Worm (Caenorhabditis elegans) whole organism, L1 larva: Measurements from ENCODE around the gene ZK131.11.

Experiments used
- aha-1 ChIP-seq: fragments of 150-350 bp; optimal IDR thresholded peaks from 2 replicates; lab custom pipeline; 2014; ENCODE audit warnings: missing biosample characterization, missing genetic modification characterization
- aly-2 ChIP-seq: fragments of 150-350 bp; optimal IDR thresholded peaks from 2 replicates; lab custom pipeline; 2014; ENCODE audit warnings: missing biosample characterization, missing genetic modification characterization
- ama-1 ChIP-seq: fragments of 150-350 bp; optimal IDR thresholded peaks from 2 replicates; lab custom pipeline; 2014
- ceh-63 ChIP-seq: fragments of 200-800 bp; sonication (Bioruptor generic); optimal IDR thresholded peaks from 2 replicates; lab custom pipeline; 2018; ENCODE audit warnings: mild to moderate bottlenecking, missing genetic modification characterization, missing compliant biosample characterization
- ceh-8 ChIP-seq: fragments of 200-800 bp; sonication (Bioruptor generic); optimal IDR thresholded peaks from 2 replicates; lab custom pipeline; 2018; ENCODE audit warnings: mild to moderate bottlenecking, missing genetic modification characterization, moderate library complexity, missing compliant biosample characterization
- ceh-82 ChIP-seq, 3 experiments: fragments of 150-350 bp in 1 of 3; sonication (generic microtip) in 2 of 3; optimal IDR thresholded peaks; 2 replicates each; lab custom pipeline; 2014 to 2017; ENCODE audit warnings: missing biosample characterization in 3 of 3, missing genetic modification characterization in 3 of 3
- ceh-88 ChIP-seq: fragments of 200-800 bp; sonication (Bioruptor generic); IDR thresholded peaks from 2 replicates; pipeline ENCODE4 v1.3.6; 2022; ENCODE audit warnings: missing genetic modification characterization, missing compliant biosample characterization
- ces-1 ChIP-seq: fragments of 150-350 bp; optimal IDR thresholded peaks from 2 replicates; lab custom pipeline; 2014; ENCODE audit warnings: missing biosample characterization, missing genetic modification reagents, missing genetic modification characterization
- dsc-1 ChIP-seq: sonication (generic microtip); optimal IDR thresholded peaks from 2 replicates; lab custom pipeline; 2016; ENCODE audit warnings: mild to moderate bottlenecking, missing genetic modification characterization, missing compliant biosample characterization
- efl-1 ChIP-seq, 4 experiments: fragments of 150-350 bp; optimal IDR thresholded peaks in 3 of 4; peaks in 1 of 4; 1 replicate in 1 of 4; 2 replicates in 3 of 4; lab custom pipeline; 2014; ENCODE audit warnings: missing biosample characterization in 2 of 4, missing genetic modification characterization in 2 of 4, missing genetic modification reagents in 2 of 4
- efl-3 ChIP-seq: fragments of 200-800 bp; sonication (Bioruptor generic); optimal IDR thresholded peaks from 2 replicates; lab custom pipeline; 2018; ENCODE audit warnings: mild to moderate bottlenecking, missing genetic modification characterization, missing compliant biosample characterization
- elt-3 ChIP-seq, 6 experiments: fragments of 150-350 bp in 1 of 6; sonication (generic microtip); optimal IDR thresholded peaks; 2 replicates each; lab custom pipeline; 2017 to 2018; ENCODE audit warnings: missing biosample characterization in 6 of 6, missing genetic modification characterization in 6 of 6, inconsistent platforms in 1 of 6
- ets-5 ChIP-seq: fragments of 200-800 bp; sonication (Bioruptor generic); IDR thresholded peaks from 2 replicates; pipeline ENCODE4 v1.3.6; 2022; ENCODE audit warnings: missing genetic modification characterization, missing compliant biosample characterization
- fkh-10 ChIP-seq: sonication (generic microtip); optimal IDR thresholded peaks from 2 replicates; lab custom pipeline; 2017; ENCODE audit warnings: missing biosample characterization, missing genetic modification reagents, missing genetic modification characterization
- fos-1 ChIP-seq: fragments of 150-350 bp; optimal IDR thresholded peaks from 2 replicates; lab custom pipeline; 2014; ENCODE audit warnings: missing biosample characterization, missing genetic modification characterization
- hpl-2 ChIP-seq: fragments of 150-350 bp; optimal IDR thresholded peaks from 2 replicates; lab custom pipeline; 2014; ENCODE audit warnings: missing biosample characterization, missing genetic modification reagents, missing genetic modification characterization
- lin-14 ChIP-seq: fragments of 200-800 bp; sonication (Bioruptor generic); optimal IDR thresholded peaks from 2 replicates; lab custom pipeline; 2018; ENCODE audit warnings: mild to moderate bottlenecking, missing genetic modification characterization, moderate library complexity, missing compliant biosample characterization
- lir-3 ChIP-seq: sonication (generic microtip); optimal IDR thresholded peaks from 2 replicates; lab custom pipeline; 2016; ENCODE audit warnings: mild to moderate bottlenecking, missing genetic modification characterization, moderate library complexity, missing compliant biosample characterization; ENCODE audit not compliant: poor library complexity
- mep-1 ChIP-seq: fragments of 150-350 bp; optimal IDR thresholded peaks from 2 replicates; lab custom pipeline; 2014; ENCODE audit warnings: missing biosample characterization, missing genetic modification characterization
- nhr-11 ChIP-seq: fragments of 150-350 bp; optimal IDR thresholded peaks from 2 replicates; lab custom pipeline; 2014; ENCODE audit warnings: missing biosample characterization, missing genetic modification characterization
- nhr-12 ChIP-seq: sonication (generic microtip); optimal IDR thresholded peaks from 2 replicates; lab custom pipeline; 2017; ENCODE audit warnings: missing biosample characterization, missing genetic modification characterization
- nhr-28 ChIP-seq: fragments of 150-350 bp; optimal IDR thresholded peaks from 2 replicates; lab custom pipeline; 2014; ENCODE audit warnings: missing biosample characterization, missing genetic modification characterization
- nhr-47 ChIP-seq: sonication (generic microtip); optimal IDR thresholded peaks from 2 replicates; lab custom pipeline; 2016; ENCODE audit warnings: mild to moderate bottlenecking, missing genetic modification characterization, moderate library complexity, missing compliant biosample characterization
- nhr-71 ChIP-seq: sonication (generic microtip); optimal IDR thresholded peaks from 2 replicates; lab custom pipeline; 2016; ENCODE audit warnings: mild to moderate bottlenecking, missing genetic modification characterization, moderate library complexity, missing compliant biosample characterization
- nhr-76 ChIP-seq: sonication (generic microtip); optimal IDR thresholded peaks from 2 replicates; lab custom pipeline; 2017; ENCODE audit warnings: missing biosample characterization, missing genetic modification characterization
- nhr-77 ChIP-seq: fragments of 150-350 bp; optimal IDR thresholded peaks from 2 replicates; lab custom pipeline; 2014; ENCODE audit warnings: missing biosample characterization, missing genetic modification characterization
- nhr-85 ChIP-seq: sonication (generic microtip); peaks from one replicate; lab custom pipeline; 2016; ENCODE audit warnings: missing genetic modification characterization, inconsistent platforms, missing compliant biosample characterization
- pax-3 ChIP-seq: fragments of 200-800 bp; sonication (Bioruptor generic); optimal IDR thresholded peaks from 2 replicates; lab custom pipeline; 2018; ENCODE audit warnings: mild to moderate bottlenecking, missing genetic modification characterization, moderate library complexity, missing compliant biosample characterization
- sptf-1 ChIP-seq: fragments of 150-350 bp; optimal IDR thresholded peaks from 2 replicates; lab custom pipeline; 2014; ENCODE audit warnings: missing biosample characterization, missing genetic modification characterization
- unc-130 ChIP-seq: fragments of 150-350 bp; optimal IDR thresholded peaks from 2 replicates; lab custom pipeline; 2017; ENCODE audit warnings: missing biosample characterization, missing genetic modification characterization, inconsistent platforms
- unc-98 ChIP-seq: fragments of 200-800 bp; sonication (Bioruptor generic); IDR thresholded peaks from 2 replicates; pipeline ENCODE4 v1.3.6; 2022; ENCODE audit warnings: missing genetic modification characterization, missing compliant biosample characterization
- zip-4 ChIP-seq: fragments of 200-800 bp; sonication (Bioruptor generic); optimal IDR thresholded peaks from 2 replicates; lab custom pipeline; 2018; ENCODE audit warnings: mild to moderate bottlenecking, missing genetic modification characterization, moderate library complexity, missing compliant biosample characterization
- ztf-11 ChIP-seq, 2 experiments: sonication (generic microtip); optimal IDR thresholded peaks; 2 replicates each; lab custom pipeline; 2016 to 2017; ENCODE audit warnings: missing genetic modification characterization in 2 of 2, missing biosample characterization in 1 of 2, missing compliant biosample characterization in 1 of 2

The ZK131.11 gene

ce11 chrII:13789714-13790113, 2.3 kb upstream of the ZK131.11 start (continued):
- TF ChIP-seq ceh-63 (GFP tag; lab: Kevin White, UChicago) (no peak), nhr-71 (tag; lab: Kevin White, UChicago) (peak; percentile 37), nhr-12 (tag; lab: Kevin White, UChicago) (no peak), ceh-88 (GFP tag; lab: Robert Waterston, UW) (no peak), unc-130 (peak; percentile 17), ama-1 (lab: Kevin White, UChicago) (no peak), pax-3 (tag; lab: Kevin White, UChicago) (no peak), ceh-82 (tag; optimal IDR thresholded peaks at IDR 0.05; lab: Kevin White, UChicago) (no peak), nhr-28 (no peak), dsc-1 (peak; percentile 68), nhr-76 (tag; lab: Kevin White, UChicago) (no peak), aha-1 (tag; lab: Kevin White, UChicago) (no peak), lir-3 (tag; lab: Kevin White, UChicago) (no peak), nhr-47 (tag; lab: Kevin White, UChicago) (no peak), mep-1 (tag; lab: Kevin White, UChicago) (no peak), nhr-77 (no peak), fos-1 (tag; lab: Kevin White, UChicago) (no peak), sptf-1 (no peak), efl-1 (optimal IDR thresholded peaks at IDR 0.05; lab: Kevin White, UChicago) (no peak), efl-1 (GFP tag; optimal IDR thresholded peaks at IDR 0.05 in 1 of 2; lab: Kevin White, UChicago) (peak in 1 of 2 experiments; percentile 2)

ce11 chrII:13790701-13791100, 1.3 kb upstream of the ZK131.11 start:
- TF ChIP-seq ceh-8 (GFP tag; lab: Kevin White, UChicago), result peak; percentile 11

- TF ChIP-seq fkh-10 (GFP tag; lab: Kevin White, UChicago), result no peak
- no peak for TF ChIP-seq ets-5
- no peak for TF ChIP-seq ces-1 (GFP tag; lab: Kevin White, UChicago)
- TF ChIP-seq zip-4 (GFP tag; lab: Kevin White, UChicago), result no peak
- no peak for TF ChIP-seq elt-3 (tag; optimal IDR thresholded peaks at IDR 0.05; lab: Kevin White, UChicago)
- no peak for TF ChIP-seq efl-3 (GFP tag; lab: Kevin White, UChicago)
- no peak for TF ChIP-seq hpl-2 (GFP tag; lab: Kevin White, UChicago)
Observed at ce11 chrII:13795160-13795559, 3.1 kb downstream of the ZK131.11 start.

ce11 chrII:13796312-13796711, 4.3 kb downstream of the ZK131.11 start:
- TF ChIP-seq efl-1 (optimal IDR thresholded peaks at IDR 0.05; lab: Kevin White, UChicago) (no peak), efl-1 (GFP tag; optimal IDR thresholded peaks at IDR 0.05 in 1 of 2; lab: Kevin White, UChicago) (peak in 1 of 2 experiments; percentile 50), unc-98 (GFP tag; lab: Robert Waterston, UW) (no peak), ets-5 (no peak)

- TF ChIP-seq nhr-77 (peak; percentile 61), aly-2 (tag; lab: Kevin White, UChicago) (no peak), efl-1 (optimal IDR thresholded peaks at IDR 0.05; lab: Kevin White, UChicago) (no peak), efl-1 (GFP tag; optimal IDR thresholded peaks at IDR 0.05 in 1 of 2; lab: Kevin White, UChicago) (peak in 1 of 2 experiments; percentile 24), nhr-47 (tag; lab: Kevin White, UChicago) (no peak), nhr-11 (tag; lab: Kevin White, UChicago) (no peak)
Observed at ce11 chrII:13806269-13806668, 14.2 kb downstream of the ZK131.11 start.

ce11 chrII:13812335-13812734, 20.3 kb downstream of the ZK131.11 start:
- TF ChIP-seq fkh-10 (GFP tag; lab: Kevin White, UChicago) (peak; percentile 61), ztf-11 (tag; optimal IDR thresholded peaks at IDR 0.05; lab: Kevin White, UChicago) (no peak), nhr-85 (tag; lab: Kevin White, UChicago) (no peak), lin-14 (GFP tag; lab: Kevin White, UChicago) (peak; percentile 38)
